Fruit fly (Drosophila melanogaster): ENCODE data around the gene Ilp4.
"Not testable (repeated sequence)": the region's sequence is repeated elsewhere in the genome, so short reads cannot be mapped to it uniquely, and the experiment has no call there.

The Ilp4 gene

DNA sequence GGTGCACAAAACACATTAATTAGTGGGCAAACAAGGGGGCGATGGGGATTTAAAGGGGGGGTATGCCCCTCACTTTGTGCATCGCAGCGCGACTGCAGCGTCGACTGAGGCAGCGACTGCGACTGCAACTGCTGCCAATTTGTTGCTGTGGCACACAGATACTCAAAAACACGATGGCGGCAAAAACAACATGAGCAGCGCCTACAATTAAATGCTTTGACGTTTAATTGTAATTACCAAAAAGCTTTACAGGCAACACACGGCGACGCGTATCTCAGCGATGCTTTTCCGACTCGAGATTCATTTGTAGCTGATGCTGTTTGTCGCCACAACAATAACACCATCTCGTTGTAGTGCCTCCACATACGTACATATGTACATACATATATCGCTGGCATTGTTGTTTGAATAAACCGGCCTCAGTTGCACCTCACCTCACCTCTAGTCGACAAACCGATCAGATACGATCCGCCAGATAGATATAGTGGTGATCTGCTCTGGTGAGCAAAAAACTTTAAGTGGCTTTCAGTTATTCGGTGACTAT lies 17.1 kb upstream of the Ilp4 start:
- TF ChIP-seq kay (GFP tag; ENCODE audit: borderline replicate concordance) = peak; percentile 61
- peak; percentile 1 for TF ChIP-seq Mnt (GFP tag; optimal IDR thresholded peaks at IDR 0.05)
- peak; percentile 25 for TF ChIP-seq Hr96 (GFP tag; optimal IDR thresholded peaks at IDR 0.05)
- no peak for TF ChIP-seq CG5204 (GFP tag; optimal IDR thresholded peaks at IDR 0.05)

DNA sequence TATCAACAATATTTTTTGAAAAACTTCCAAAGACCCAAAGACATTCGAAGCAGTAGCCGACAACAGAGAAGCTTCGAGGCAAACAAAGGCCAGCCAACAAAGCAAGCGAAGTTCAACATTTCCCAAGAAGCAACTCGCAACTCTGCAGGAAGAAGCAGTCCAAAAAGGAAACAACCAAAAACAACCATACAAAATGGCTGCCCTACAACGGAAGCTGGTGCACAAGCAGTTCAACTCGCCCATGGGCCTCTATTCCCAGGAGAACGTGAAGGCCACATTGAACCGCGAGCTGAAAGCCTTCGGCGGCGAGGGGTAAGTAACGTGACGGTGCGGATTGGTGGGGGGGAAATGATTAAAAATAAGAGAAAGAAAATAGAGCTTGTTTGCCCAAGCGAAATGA lies 16.2 kb upstream of the Ilp4 start:
- TF ChIP-seq toe (GFP tag; optimal IDR thresholded peaks at IDR 0.05) = no peak

DNA sequence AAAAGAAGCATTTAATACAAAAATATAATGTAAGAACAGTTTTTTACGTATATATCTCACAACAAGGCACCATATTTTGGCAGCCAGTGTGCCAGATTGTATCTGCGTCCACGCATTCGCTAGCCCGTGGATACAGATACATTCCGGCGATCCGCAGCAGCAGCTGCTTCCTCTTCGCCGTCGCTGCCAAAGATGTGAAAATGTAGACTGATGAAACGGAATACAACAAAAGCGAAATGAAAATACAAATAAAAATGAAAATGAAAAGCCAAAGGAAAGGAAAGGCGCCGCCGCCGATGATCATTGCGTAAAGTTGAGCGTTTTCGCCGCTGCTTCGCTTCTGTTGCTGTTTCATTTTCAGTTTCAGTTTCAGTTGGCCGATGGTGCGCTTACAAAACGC lies 11.6 kb upstream of the Ilp4 start:
- no peak for TF ChIP-seq CG12768 (GFP tag; optimal IDR thresholded peaks at IDR 0.05)

DNA sequence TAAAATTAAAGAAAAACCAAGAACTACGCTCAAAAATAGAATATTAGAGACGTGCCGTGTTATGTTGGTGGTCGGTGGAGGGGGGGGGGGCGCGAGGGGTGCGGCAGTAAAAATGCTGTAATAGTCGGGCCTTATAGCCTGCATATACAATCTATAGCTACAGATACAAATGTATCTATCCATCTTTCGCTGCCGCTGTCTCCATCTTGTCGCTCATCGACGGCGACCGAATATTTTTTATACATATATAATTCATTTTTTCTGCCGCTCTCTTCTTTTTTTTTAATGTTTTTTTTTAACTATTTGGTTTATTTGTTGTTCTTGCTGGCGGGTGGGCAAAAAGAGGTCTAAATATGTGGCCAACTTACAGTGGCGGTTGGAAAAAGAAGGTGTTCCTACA lies 10.6 kb upstream of the Ilp4 start:
- TF ChIP-seq Mnt (GFP tag; optimal IDR thresholded peaks at IDR 0.05) = no peak
- TF ChIP-seq CG5204 (GFP tag; optimal IDR thresholded peaks at IDR 0.05) = no peak
- TF ChIP-seq cnc (optimal IDR thresholded peaks at IDR 0.05) = no peak
- TF ChIP-seq bab1 (GFP tag; optimal IDR thresholded peaks at IDR 0.05) = no peak
- no peak for TF ChIP-seq CG7045 (GFP tag; optimal IDR thresholded peaks at IDR 0.05)

DNA sequence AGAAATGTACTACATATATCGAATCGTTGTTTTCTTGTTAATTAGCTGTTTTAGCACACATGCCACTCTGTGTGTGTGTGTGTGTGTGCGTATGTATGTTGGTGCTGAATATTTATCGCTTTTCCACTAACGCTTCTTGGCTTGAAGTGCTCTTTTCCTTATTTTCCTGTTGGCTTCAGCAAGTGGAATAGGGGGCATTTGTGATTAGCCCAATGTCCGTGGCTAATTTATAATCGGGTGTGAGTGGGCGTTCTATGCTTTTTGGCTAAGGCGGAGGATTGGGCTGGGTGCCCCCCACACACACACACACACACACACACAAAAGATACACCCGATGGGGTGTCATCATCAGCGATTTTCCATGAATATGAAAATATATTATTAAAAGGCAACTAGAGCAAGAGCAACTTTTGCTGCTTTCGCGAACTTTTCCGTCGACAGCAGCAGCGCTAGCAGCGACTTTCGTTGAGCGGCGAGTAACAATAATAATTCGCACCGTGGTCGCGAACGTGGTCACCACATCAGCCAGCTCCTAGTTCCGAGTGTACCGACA lies 9.4 kb upstream of the Ilp4 start, which contains the start of gene CG43897:
Gene CG43897, plus strand, starts transcription at position 503 of the 553 bp plus-strand sequence.
- TF ChIP-seq toe (GFP tag; optimal IDR thresholded peaks at IDR 0.05) (no peak), tj (GFP tag; optimal IDR thresholded peaks at IDR 0.05) (no peak), cnc (optimal IDR thresholded peaks at IDR 0.05) (no peak), CG12768 (GFP tag; optimal IDR thresholded peaks at IDR 0.05) (no peak), CG14711 (tag; optimal IDR thresholded peaks at IDR 0.05) (no peak), CG5204 (GFP tag; optimal IDR thresholded peaks at IDR 0.05) (no peak)

DNA sequence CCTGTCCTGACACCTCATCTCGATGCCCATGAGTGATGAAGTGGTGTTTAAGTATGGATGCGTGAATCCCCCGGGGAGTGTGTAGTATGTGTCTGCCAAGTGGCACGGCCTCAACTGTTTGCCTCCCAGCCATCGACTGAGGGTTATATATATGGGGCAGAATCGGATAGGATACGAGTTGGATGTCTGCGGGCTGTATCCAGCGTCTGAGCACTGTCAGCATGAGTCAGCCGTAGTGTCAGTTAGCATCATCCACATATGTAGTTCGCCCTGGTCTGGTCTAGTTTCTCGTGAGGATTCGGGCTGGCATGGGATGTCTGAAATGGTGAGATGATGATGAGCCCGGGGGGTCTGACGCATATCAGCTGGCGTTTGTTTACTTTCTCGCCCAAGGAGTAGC lies 2.0 kb downstream of the Ilp4 start, which contains the start of gene Ilp3:
Gene Ilp3, minus strand, starts transcription at position 101 of the 400 bp plus-strand sequence.
- no peak for TF ChIP-seq ovo (GFP tag; optimal IDR thresholded peaks at IDR 0.05)
- TF ChIP-seq toe (GFP tag; optimal IDR thresholded peaks at IDR 0.05) = no peak
- TF ChIP-seq CG11617 (GFP tag; optimal IDR thresholded peaks at IDR 0.05) = no peak
- no peak for TF ChIP-seq kay (GFP tag; ENCODE audit: borderline replicate concordance)
- no peak for TF ChIP-seq cnc (optimal IDR thresholded peaks at IDR 0.05)
- no peak for TF ChIP-seq CG5204 (GFP tag; optimal IDR thresholded peaks at IDR 0.05)
- no peak for TF ChIP-seq CG14711 (tag; optimal IDR thresholded peaks at IDR 0.05)
- TF ChIP-seq CG1620 (GFP tag; optimal IDR thresholded peaks at IDR 0.05) = no peak
- TF ChIP-seq pad (GFP tag; optimal IDR thresholded peaks at IDR 0.05) = no peak
- TF ChIP-seq CG7101 (tag; optimal IDR thresholded peaks at IDR 0.05) = no peak
- TF ChIP-seq CG33017 (tag; optimal IDR thresholded peaks at IDR 0.05) = no peak
- no peak for TF ChIP-seq Mnt (GFP tag; optimal IDR thresholded peaks at IDR 0.05)
- TF ChIP-seq Clk (GFP tag; optimal IDR thresholded peaks at IDR 0.05) = no peak
- TF ChIP-seq Hr96 (GFP tag; optimal IDR thresholded peaks at IDR 0.05) = no peak

DNA sequence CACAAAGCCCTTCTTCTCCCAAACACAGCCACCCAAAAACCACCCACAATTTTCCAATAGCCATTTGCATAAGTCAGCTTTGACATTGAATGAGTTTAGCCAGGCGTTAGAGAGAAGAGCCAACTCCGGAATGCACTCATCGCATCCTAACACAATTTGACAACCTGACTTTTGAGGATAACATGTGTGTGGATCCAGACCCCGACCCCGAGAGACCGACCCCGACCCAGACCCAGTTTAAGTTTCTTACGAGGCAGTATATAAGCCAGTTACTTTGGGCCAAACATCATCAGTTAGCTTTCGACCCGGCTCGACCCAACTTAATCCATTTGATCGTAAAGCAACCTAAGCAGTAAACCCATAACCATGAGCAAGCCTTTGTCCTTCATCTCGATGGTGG lies 4.7 kb downstream of the Ilp4 start, which contains the start of gene Ilp2:
Gene Ilp2, plus strand, starts transcription at position 301 of the 400 bp plus-strand sequence.
- no peak for TF ChIP-seq pad (GFP tag; optimal IDR thresholded peaks at IDR 0.05)

DNA sequence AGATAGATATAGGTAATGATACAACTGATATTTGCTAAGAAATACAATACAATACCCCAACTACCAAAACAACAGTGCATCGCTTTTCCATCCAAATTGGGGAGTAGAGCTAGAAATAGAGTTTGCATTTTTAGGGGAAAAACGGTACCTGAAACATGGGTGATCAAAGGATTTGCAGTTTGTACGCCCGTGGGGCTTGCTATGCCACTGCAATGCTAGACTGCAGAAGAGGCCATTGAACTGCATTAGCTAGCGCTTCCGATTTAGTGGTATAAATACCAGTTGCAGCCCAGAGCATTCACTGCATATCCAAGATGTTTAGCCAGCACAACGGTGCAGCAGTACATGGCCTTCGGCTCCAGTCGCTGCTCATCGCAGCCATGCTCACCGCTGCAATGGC lies 5.9 kb downstream of the Ilp4 start, which contains the start of gene Ilp1:
Gene Ilp1, plus strand, starts transcription at position 301 of the 400 bp plus-strand sequence.
- not testable (repeated sequence) for TF ChIP-seq CG1620, Mnt, tj (GFP tag; optimal IDR thresholded peaks at IDR 0.05)

DNA sequence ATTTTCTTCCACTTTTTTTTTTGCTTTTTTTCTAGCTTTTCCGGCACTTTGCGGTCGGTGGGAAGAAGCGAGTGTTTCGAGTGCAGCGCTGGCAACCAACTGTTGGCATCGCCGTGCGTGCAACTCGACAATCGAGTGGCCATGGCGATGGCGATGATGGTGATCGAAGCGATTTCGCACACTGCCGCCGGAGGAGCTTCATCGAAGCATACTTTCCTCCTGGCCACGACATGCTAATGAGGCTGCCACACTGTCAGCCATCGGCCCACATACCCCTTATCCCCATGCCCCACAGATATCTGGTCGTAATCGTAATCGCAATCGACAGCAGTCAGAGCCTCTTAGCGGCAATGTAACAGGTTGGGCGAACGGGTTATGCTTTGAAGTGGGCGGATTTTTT lies 6.5 kb downstream of the Ilp4 start, which contains the start of gene Zasp67:
Gene Zasp67, minus strand, starts transcription at position 101 of the 400 bp plus-strand sequence.
- no peak for TF ChIP-seq tj (GFP tag; optimal IDR thresholded peaks at IDR 0.05)
- no peak for TF ChIP-seq CG7045 (GFP tag; optimal IDR thresholded peaks at IDR 0.05)
- TF ChIP-seq Clk (GFP tag; optimal IDR thresholded peaks at IDR 0.05) = no peak
- TF ChIP-seq CG33017 (tag; optimal IDR thresholded peaks at IDR 0.05) = no peak
- TF ChIP-seq ovo (GFP tag; optimal IDR thresholded peaks at IDR 0.05) = no peak
- TF ChIP-seq bab1 (GFP tag; optimal IDR thresholded peaks at IDR 0.05) = no peak
